Worm (Caenorhabditis elegans) whole organism, L4/young adult: ENCODE results near the gene F35C5.1.

Experiments used
- W03F9.2 ChIP-seq: fragments of 150-350 bp; optimal IDR thresholded peaks from 2 replicates; lab custom pipeline; 2014; ENCODE audit warnings: missing biosample characterization, missing genetic modification characterization
- dao-5 ChIP-seq: sonication (generic microtip); optimal IDR thresholded peaks from 2 replicates; lab custom pipeline; 2016; ENCODE audit warnings: missing genotype, missing genetic modification characterization, moderate library complexity, missing compliant biosample characterization

ce11 chrII:12904174-12904573, 23.6 kb downstream of the F35C5.1 start, which contains the start of gene clec-66:
- TF ChIP-seq W03F9.2 (tag; lab: Kevin White, UChicago) = no peak
- no peak for TF ChIP-seq dao-5 (tag; lab: Kevin White, UChicago)
